Worm (Caenorhabditis elegans) whole organism, mixed stage, embryonic: ENCODE data around the gene F01F1.3.
A peak's percentile ranks its signal among the peaks of the same experiment; 100 is the strongest.

Experiments used
- bed-3 ChIP-seq: fragments of 200-800 bp; sonication (Bioruptor generic); optimal IDR thresholded peaks from 3 replicates; lab custom pipeline; 2018; ENCODE audit warnings: mild to moderate bottlenecking, missing genetic modification characterization, moderate library complexity, missing compliant biosample characterization
- ceh-39 ChIP-seq: fragments of 150-350 bp; optimal IDR thresholded peaks from 2 replicates; lab custom pipeline; 2014; ENCODE audit warnings: missing biosample characterization, missing genetic modification characterization
- ceh-43 ChIP-seq: fragments of 200-800 bp; sonication (Bioruptor generic); optimal IDR thresholded peaks from 2 replicates; lab custom pipeline; 2018; ENCODE audit warnings: mild to moderate bottlenecking, missing genetic modification characterization, moderate library complexity, missing compliant biosample characterization
- ceh-83 ChIP-seq: fragments of 200-800 bp; sonication (Bioruptor generic); optimal IDR thresholded peaks from 2 replicates; lab custom pipeline; 2018; ENCODE audit warnings: mild to moderate bottlenecking, missing genetic modification characterization, missing compliant biosample characterization
- ces-1 ChIP-seq: fragments of 150-350 bp; optimal IDR thresholded peaks from 2 replicates; lab custom pipeline; 2014; ENCODE audit warnings: missing biosample characterization, missing genetic modification reagents, missing genetic modification characterization
- cnd-1 ChIP-seq: fragments of 200-800 bp; sonication (Bioruptor generic); optimal IDR thresholded peaks from 2 replicates; lab custom pipeline; 2018; ENCODE audit warnings: mild to moderate bottlenecking, missing genetic modification characterization, missing compliant biosample characterization
- drap-1 ChIP-seq: fragments of 200-800 bp; sonication (Bioruptor generic); optimal IDR thresholded peaks from 3 replicates; lab custom pipeline; 2018; ENCODE audit warnings: mild to moderate bottlenecking, missing genetic modification characterization, missing compliant biosample characterization
- elt-1 ChIP-seq: sonication (generic microtip); optimal IDR thresholded peaks from 2 replicates; lab custom pipeline; 2017; ENCODE audit warnings: missing genetic modification characterization, mild to moderate bottlenecking, missing compliant biosample characterization, antibody characterized with exemption, moderate library complexity, borderline replicate concordance; ENCODE audit not compliant: insufficient read depth
- elt-3 ChIP-seq: fragments of 150-350 bp; optimal IDR thresholded peaks from 2 replicates; lab custom pipeline; 2014; ENCODE audit warnings: missing biosample characterization, missing genetic modification characterization
- ham-2 ChIP-seq: fragments of 200-800 bp; sonication (Bioruptor generic); optimal IDR thresholded peaks from 2 replicates; lab custom pipeline; 2018; ENCODE audit warnings: mild to moderate bottlenecking, missing genetic modification characterization, missing compliant biosample characterization
- lin-13 ChIP-seq: fragments of 150-350 bp; optimal IDR thresholded peaks from 2 replicates; lab custom pipeline; 2014; ENCODE audit warnings: missing biosample characterization, missing genetic modification characterization
- lin-32 ChIP-seq: fragments of 200-800 bp; sonication (Bioruptor generic); optimal IDR thresholded peaks from 2 replicates; lab custom pipeline; 2018; ENCODE audit warnings: mild to moderate bottlenecking, missing genetic modification characterization, missing compliant biosample characterization
- lsy-2 ChIP-seq: fragments of 150-350 bp; optimal IDR thresholded peaks from 2 replicates; lab custom pipeline; 2014; ENCODE audit warnings: missing biosample characterization, missing genetic modification characterization
- mep-1 ChIP-seq: fragments of 150-350 bp; optimal IDR thresholded peaks from 2 replicates; lab custom pipeline; 2017; ENCODE audit warnings: missing biosample characterization, missing genetic modification reagents, missing genetic modification characterization, inconsistent platforms
- mls-2 ChIP-seq: sonication (generic microtip); optimal IDR thresholded peaks from 2 replicates; lab custom pipeline; 2016; ENCODE audit warnings: mild to moderate bottlenecking, missing genetic modification characterization, moderate library complexity, missing compliant biosample characterization
- nhr-12 ChIP-seq: fragments of 150-350 bp; optimal IDR thresholded peaks from 2 replicates; lab custom pipeline; 2014; ENCODE audit warnings: missing biosample characterization, missing genetic modification characterization
- nhr-2 ChIP-seq: fragments of 150-350 bp; optimal IDR thresholded peaks from 2 replicates; lab custom pipeline; 2014; ENCODE audit warnings: missing biosample characterization, missing genetic modification characterization
- nhr-28 ChIP-seq: fragments of 150-350 bp; optimal IDR thresholded peaks from 2 replicates; lab custom pipeline; 2014; ENCODE audit warnings: missing biosample characterization, missing genetic modification characterization
- sem-2 ChIP-seq: fragments of 200-800 bp; sonication (Bioruptor generic); optimal IDR thresholded peaks from 2 replicates; lab custom pipeline; 2018; ENCODE audit warnings: mild to moderate bottlenecking, missing genetic modification characterization, missing compliant biosample characterization
- snpc-4 ChIP-seq: fragments of 150-350 bp; optimal IDR thresholded peaks from 2 replicates; lab custom pipeline; 2014; ENCODE audit warnings: missing biosample characterization, missing genetic modification characterization
- sptf-1 ChIP-seq: sonication (generic microtip); optimal IDR thresholded peaks from 2 replicates; lab custom pipeline; 2017; ENCODE audit warnings: mild to moderate bottlenecking, missing genetic modification characterization, moderate library complexity, missing compliant biosample characterization
- unc-62 ChIP-seq: fragments of 150-350 bp; optimal IDR thresholded peaks from 2 replicates; lab custom pipeline; 2014; ENCODE audit warnings: missing biosample characterization, missing genetic modification reagents, missing genetic modification characterization
- zip-8 ChIP-seq: fragments of 150-350 bp; optimal IDR thresholded peaks from 2 replicates; lab custom pipeline; 2014; ENCODE audit warnings: missing biosample characterization, missing genetic modification characterization

F01F1.3 gene

DNA sequence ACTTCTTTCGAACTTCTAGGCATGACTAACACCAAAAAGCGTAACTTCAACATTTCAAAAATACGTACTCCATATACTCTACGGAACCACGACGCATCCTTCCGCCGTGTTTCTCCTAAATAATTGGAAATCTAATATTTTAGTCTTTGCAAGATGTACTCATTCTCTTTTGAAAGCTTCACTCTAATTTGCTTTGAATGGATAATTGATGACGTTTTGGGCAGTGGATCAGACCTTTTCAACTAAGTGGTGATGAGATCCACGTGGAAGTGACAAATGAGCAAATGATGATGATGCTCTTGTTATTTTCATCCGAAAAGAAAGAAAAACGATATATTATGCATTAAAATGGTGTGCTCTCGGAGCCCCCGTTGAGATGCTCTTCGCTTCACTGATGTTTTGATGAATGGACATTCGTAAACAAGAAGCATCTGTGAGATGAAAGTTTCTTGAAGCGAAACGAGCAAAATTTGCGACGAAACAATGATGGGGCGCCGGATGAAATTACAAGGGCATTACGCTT lies 47.2 kb upstream of the F01F1.3 start:
- TF ChIP-seq sptf-1 (tag; lab: Kevin White, UChicago) (no peak), bed-3 (GFP tag; lab: Kevin White, UChicago) (no peak), snpc-4 (no peak), unc-62 (GFP tag; lab: Kevin White, UChicago) (peak; percentile 15), lin-13 (no peak), lin-32 (GFP tag; lab: Kevin White, UChicago) (no peak)

DNA sequence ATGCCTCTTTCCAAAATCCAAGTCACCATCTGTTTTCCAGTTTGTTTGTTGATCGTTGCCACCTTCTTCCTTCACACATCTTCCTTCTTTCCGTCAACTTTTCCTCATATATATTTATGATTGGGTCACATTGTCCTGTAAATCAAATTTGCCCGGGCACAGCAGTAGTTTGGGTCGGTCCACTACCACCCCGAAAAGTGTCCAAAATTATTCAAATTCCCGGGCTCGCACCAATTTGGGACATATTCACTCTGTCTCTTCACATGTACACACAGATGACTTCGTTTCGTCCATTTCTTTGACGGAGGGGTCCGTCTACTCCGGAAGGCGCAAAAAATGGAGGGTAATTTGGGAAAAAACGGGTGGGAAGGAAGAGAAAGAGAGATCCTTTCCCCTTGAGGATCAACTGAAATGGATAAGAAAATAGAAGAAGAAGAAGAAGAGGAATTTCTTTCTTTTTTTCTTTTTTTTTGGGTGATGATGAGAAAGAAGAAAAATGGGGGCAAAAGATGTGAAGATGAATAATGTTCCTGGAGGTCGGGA lies 44.8 kb upstream of the F01F1.3 start:
- TF ChIP-seq bed-3 (GFP tag; lab: Kevin White, UChicago) (no peak), elt-3 (tag; lab: Kevin White, UChicago) (no peak), ces-1 (GFP tag; lab: Kevin White, UChicago) (peak; percentile 88)
- TF ChIP-seq, all 35 proteins: peak for 1

DNA sequence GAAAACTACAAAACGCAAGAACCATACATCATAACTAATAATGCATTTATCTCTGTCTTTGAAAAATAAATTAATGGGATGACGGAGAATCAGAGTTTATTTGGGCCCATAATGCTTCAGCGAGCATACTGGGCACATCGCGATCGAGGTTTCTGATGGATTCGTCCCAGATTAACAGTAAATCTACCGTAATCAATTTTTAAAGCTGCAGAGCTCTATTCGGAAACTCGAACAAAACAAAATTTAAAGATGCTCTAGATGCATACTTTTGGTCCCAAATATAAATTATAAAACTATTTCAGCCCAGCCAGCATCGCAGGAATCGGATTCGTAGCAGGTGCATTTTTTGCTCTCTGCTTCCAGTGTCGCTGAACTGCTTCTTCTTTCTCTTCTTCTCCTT lies 43.7 kb upstream of the F01F1.3 start:
- TF ChIP-seq bed-3 (GFP tag; lab: Kevin White, UChicago) (no peak), sem-2 (GFP tag; lab: Kevin White, UChicago) (no peak), ceh-43 (GFP tag; lab: Kevin White, UChicago) (no peak), nhr-2 (no peak), elt-1 (tag; lab: Kevin White, UChicago) (no peak)

DNA sequence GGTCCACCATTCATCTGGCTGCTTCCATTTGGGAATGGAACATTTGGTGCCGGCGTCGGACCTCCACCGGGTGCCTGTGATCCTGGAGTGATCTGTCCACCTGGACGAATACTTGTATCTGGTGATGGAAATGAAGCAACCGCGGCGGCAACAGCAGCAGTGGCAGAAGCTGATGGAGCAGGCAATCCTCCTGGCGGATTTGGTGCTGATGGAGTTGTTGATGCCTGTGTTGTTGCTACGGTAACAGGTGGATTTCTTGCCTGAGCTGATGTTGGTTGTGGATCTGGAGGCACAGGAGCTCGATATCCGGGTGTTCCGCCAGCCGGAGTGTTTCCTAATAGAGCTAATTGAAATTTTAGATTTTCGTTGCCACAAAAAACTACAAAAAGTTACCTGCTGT lies 39.3 kb upstream of the F01F1.3 start:
- TF ChIP-seq unc-62 (GFP tag; lab: Kevin White, UChicago) (no peak), snpc-4 (no peak), sptf-1 (tag; lab: Kevin White, UChicago) (no peak), elt-3 (tag; lab: Kevin White, UChicago) (no peak), lin-32 (GFP tag; lab: Kevin White, UChicago) (no peak), zip-8 (tag; lab: Kevin White, UChicago) (no peak), mls-2 (tag; lab: Kevin White, UChicago) (no peak), nhr-28 (tag; lab: Kevin White, UChicago) (no peak)

DNA sequence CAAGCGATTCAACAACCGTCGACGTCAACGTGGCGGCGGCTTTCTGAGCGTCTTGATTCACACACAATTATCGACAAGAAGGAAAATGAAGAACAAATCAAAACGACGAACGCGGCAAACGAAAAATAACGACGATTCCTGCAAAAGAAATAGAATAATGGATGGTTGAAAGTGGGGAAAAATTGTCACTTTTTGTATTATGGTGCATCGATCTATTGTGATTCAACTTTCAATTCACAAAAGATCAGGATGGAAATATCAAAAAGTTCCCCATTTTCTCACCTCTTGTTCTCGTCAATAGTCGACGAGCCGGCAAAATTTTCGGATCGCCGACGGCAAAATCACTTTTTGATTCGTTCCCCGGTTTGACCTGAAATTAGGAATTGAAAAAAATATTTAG lies 38.4 kb upstream of the F01F1.3 start, which contains the start of the genes R12B2.13 and mdt-15:
R12B2.13 (minus strand) TSS at position 101 of the 400 bp plus-strand sequence.
mdt-15 (minus strand) TSS at position 376 of the 400 bp plus-strand sequence.
- TF ChIP-seq ceh-39 (tag; lab: Kevin White, UChicago): no peak
- TF ChIP-seq nhr-12 (tag; lab: Kevin White, UChicago): no peak
- no peak for TF ChIP-seq snpc-4
- TF ChIP-seq elt-1 (tag; lab: Kevin White, UChicago): no peak
- TF ChIP-seq ceh-83: no peak
- no peak for TF ChIP-seq lsy-2
- TF ChIP-seq sptf-1 (tag; lab: Kevin White, UChicago): no peak
- TF ChIP-seq ceh-43 (GFP tag; lab: Kevin White, UChicago): no peak
- no peak for TF ChIP-seq mep-1 (tag; lab: Kevin White, UChicago)

DNA sequence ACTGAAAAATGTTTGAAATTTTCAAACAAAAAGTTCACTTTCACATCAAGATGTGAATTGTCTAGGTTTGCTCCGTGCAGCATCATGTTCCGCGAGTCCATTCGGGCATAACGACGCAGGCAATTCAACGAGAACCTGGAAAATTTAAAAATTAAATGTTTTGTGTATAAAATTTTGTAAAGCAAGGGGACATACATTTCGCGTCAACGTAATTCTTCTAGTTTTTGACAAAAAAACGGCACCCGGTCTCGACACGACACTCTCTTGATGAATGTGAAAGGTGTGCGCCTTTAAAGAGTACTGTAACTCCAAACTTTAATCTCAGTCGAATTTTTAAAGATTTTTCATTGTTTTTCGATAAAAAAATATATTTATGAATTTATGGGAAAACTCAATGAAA lies 37.7 kb upstream of the F01F1.3 start, which contains the start of gene R12B2.6:
R12B2.6 (minus strand) TSS at position 101 of the 400 bp plus-strand sequence.
- TF ChIP-seq drap-1 (no peak), cnd-1 (tag; lab: Kevin White, UChicago) (no peak)

DNA sequence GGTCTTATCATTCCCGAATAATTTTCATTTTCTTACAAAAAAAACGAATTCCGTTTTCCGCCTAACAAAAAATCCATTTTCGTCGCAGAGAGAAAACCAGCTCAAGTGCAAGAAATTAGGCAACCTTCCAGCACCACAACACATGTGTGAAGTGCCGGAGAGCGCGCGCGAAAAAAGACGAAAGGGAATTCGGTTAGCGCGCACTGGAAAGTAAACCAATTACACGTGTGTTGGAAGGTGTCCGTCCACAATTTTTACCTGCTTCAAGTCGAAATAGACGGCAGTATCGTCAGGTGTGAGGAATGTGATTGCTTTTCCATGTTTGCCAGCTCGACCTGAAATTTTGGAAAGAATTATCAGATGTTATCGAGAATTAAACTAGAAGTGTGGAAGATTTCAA lies 37.1 kb upstream of the F01F1.3 start:
- peak; percentile 54 for TF ChIP-seq ces-1 (GFP tag; lab: Kevin White, UChicago)
- no peak for TF ChIP-seq ham-2 (GFP tag; lab: Kevin White, UChicago)
- TF ChIP-seq, all 35 proteins: peak for 1
